Worm (Caenorhabditis elegans): ENCODE results near the gene Y37D8A.3.

DNA sequence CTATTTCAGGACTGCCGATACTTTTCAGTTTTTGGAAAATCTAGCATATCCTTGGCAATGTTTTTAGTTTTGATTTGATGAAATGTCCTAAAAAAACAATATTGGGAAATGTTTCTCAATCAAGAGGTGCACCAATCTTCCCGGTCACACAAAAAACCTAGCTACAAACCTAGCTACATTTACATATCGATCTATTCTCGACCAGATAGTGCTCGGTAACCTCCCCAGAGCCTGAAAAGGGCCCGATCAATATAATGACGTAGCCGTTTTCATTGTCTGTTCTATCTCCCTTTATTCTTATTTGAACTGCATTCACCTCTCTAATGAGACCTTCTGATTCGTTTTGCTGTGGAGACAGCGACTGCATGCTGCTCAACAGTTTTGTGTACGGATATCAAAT is 21.4 kb upstream of the Y37D8A.3 start, which contains the start of gene BE10.3:
- TF ChIP-seq ceh-39 (tag; optimal IDR thresholded peaks at IDR 0.05) (no peak), elt-3 (tag; optimal IDR thresholded peaks at IDR 0.05) (no peak), unc-120 (tag; optimal IDR thresholded peaks at IDR 0.05; ENCODE audit: poor library complexity, severe bottlenecking) (no peak), nhr-28 (tag; optimal IDR thresholded peaks at IDR 0.05) (no peak), lin-13 (tag; optimal IDR thresholded peaks at IDR 0.05) (no peak), snpc-4 (tag; optimal IDR thresholded peaks at IDR 0.05) (no peak), tbx-8 (GFP tag; optimal IDR thresholded peaks at IDR 0.05) (no peak), pha-4 (tag; optimal IDR thresholded peaks at IDR 0.05) (no peak)
